Worm (Caenorhabditis elegans) whole organism, midembryonic: Measurements from ENCODE around the gene C39D10.1.

Source experiments
- T22C8.4 ChIP-seq: fragments of 200-800 bp; sonication (Bioruptor generic); IDR thresholded peaks from 2 replicates; pipeline ENCODE4 v1.3.6; 2022; ENCODE audit warnings: missing genetic modification characterization, missing compliant biosample characterization
- cog-1 ChIP-seq: sonication (generic microtip); optimal IDR thresholded peaks from 2 replicates; lab custom pipeline; 2016; ENCODE audit warnings: missing genetic modification characterization, missing compliant biosample characterization
- flt-1 ChIP-seq: fragments of 200-800 bp; sonication (Bioruptor generic); IDR thresholded peaks from 2 replicates; pipeline ENCODE4 v1.3.6; 2022; ENCODE audit warnings: missing genetic modification characterization, missing compliant biosample characterization
- klf-2 ChIP-seq: fragments of 200-800 bp; sonication (Bioruptor generic); conservative IDR thresholded peaks from 2 replicates; pipeline ENCODE4 v1.3.6; 2022; ENCODE audit warnings: missing genetic modification reagents, missing genetic modification characterization, missing compliant biosample characterization
- med-1 ChIP-seq: sonication (generic microtip); optimal IDR thresholded peaks from 2 replicates; lab custom pipeline; 2017; ENCODE audit warnings: missing genetic modification characterization, mild to moderate bottlenecking, missing compliant biosample characterization, antibody characterized with exemption, missing genetic modification reagents; ENCODE audit not compliant: insufficient read depth
- ref-1 ChIP-seq: fragments of 200-800 bp; sonication (Bioruptor generic); conservative IDR thresholded peaks from 2 replicates; pipeline ENCODE4 v1.3.6; 2022; ENCODE audit warnings: missing genetic modification reagents, missing genetic modification characterization, missing compliant biosample characterization
- ztf-23 ChIP-seq: fragments of 200-800 bp; sonication (Bioruptor generic); IDR thresholded peaks from 2 replicates; pipeline ENCODE4 v1.3.6; 2022; ENCODE audit warnings: missing genetic modification reagents, missing genetic modification characterization, missing compliant biosample characterization
- ztf-29 ChIP-seq: fragments of 200-800 bp; sonication (Bioruptor generic); IDR thresholded peaks from 2 replicates; pipeline ENCODE4 v1.3.6; 2022; ENCODE audit warnings: missing genetic modification reagents, missing genetic modification characterization, missing compliant biosample characterization

ce11 chrX:7902976-7903375 lies 3.8 kb upstream of the C39D10.1 start, which contains the start of gene C39D10.11:
- TF ChIP-seq flt-1 (no peak), med-1 (GFP tag; lab: Kevin White, UChicago) (no peak), ztf-29 (no peak), ztf-23 (GFP tag; lab: Robert Waterston, UW) (no peak), T22C8.4 (GFP tag; lab: Robert Waterston, UW) (no peak), ref-1 (no peak), cog-1 (no peak), klf-2 (GFP tag; lab: Robert Waterston, UW) (no peak)
